Worm (Caenorhabditis elegans) whole organism, L4 larva: ENCODE data around the gene him-4.

Experiments
- F37D6.2 ChIP-seq: sonication (generic microtip); optimal IDR thresholded peaks from 2 replicates; lab custom pipeline; 2016; ENCODE audit warnings: mild to moderate bottlenecking, missing genetic modification characterization, missing compliant biosample characterization
- T20F7.1 ChIP-seq: fragments of 200-800 bp; sonication (Bioruptor generic); optimal IDR thresholded peaks from 2 replicates; lab custom pipeline; 2018; ENCODE audit warnings: mild to moderate bottlenecking, missing genetic modification characterization, missing compliant biosample characterization
- Y105C5A.15 ChIP-seq: fragments of 200-800 bp; sonication (Bioruptor generic); IDR thresholded peaks from 2 replicates; pipeline ENCODE4 v1.3.6; 2022; ENCODE audit warnings: missing genetic modification characterization, missing compliant biosample characterization
- ZK546.5 ChIP-seq, 2 experiments: sonication (generic microtip); optimal IDR thresholded peaks; 2 replicates each; lab custom pipeline; 2017; ENCODE audit warnings: missing biosample characterization in 2 of 2, missing genetic modification characterization in 2 of 2
- aha-1 ChIP-seq: fragments of 150-350 bp; peaks from one replicate; lab custom pipeline; 2014; ENCODE audit warnings: missing biosample characterization, missing genetic modification characterization
- attf-4 ChIP-seq: sonication (generic microtip); optimal IDR thresholded peaks from 3 replicates; lab custom pipeline; 2017; ENCODE audit warnings: missing biosample characterization, missing genetic modification characterization
- ceh-20 ChIP-seq: fragments of 200-800 bp; sonication (Bioruptor generic); IDR thresholded peaks from 2 replicates; pipeline ENCODE4 v1.3.6; 2022; ENCODE audit warnings: missing genetic modification reagents, missing genetic modification characterization, missing compliant biosample characterization
- ceh-28 ChIP-seq: fragments of 150-350 bp; optimal IDR thresholded peaks from 2 replicates; lab custom pipeline; 2014; ENCODE audit warnings: missing biosample characterization, missing genetic modification reagents, missing genetic modification characterization
- ceh-32 ChIP-seq: sonication (generic microtip); optimal IDR thresholded peaks from 2 replicates; lab custom pipeline; 2016; ENCODE audit warnings: mild to moderate bottlenecking, missing genetic modification characterization, missing compliant biosample characterization; ENCODE audit not compliant: poor library complexity
- ceh-62 ChIP-seq: sonication (generic microtip); optimal IDR thresholded peaks from 2 replicates; lab custom pipeline; 2017; ENCODE audit warnings: missing biosample characterization, missing genetic modification characterization
- daf-16 ChIP-seq, 3 experiments: sonication (generic microtip); optimal IDR thresholded peaks; 2 replicates each; lab custom pipeline; 2016 to 2017; ENCODE audit warnings: missing genetic modification characterization in 3 of 3, missing genetic modification reagents in 3 of 3, mild to moderate bottlenecking in 2 of 3, missing compliant biosample characterization in 2 of 3, missing biosample characterization in 1 of 3, moderate library complexity in 1 of 3
- daf-19 ChIP-seq: fragments of 200-800 bp; sonication (Bioruptor generic); conservative IDR thresholded peaks from 2 replicates; pipeline ENCODE4 v1.3.6; 2022; ENCODE audit warnings: missing genetic modification characterization, missing compliant biosample characterization
- dmd-6 ChIP-seq: fragments of 200-800 bp; sonication (Bioruptor generic); IDR thresholded peaks from 2 replicates; pipeline ENCODE4 v1.3.6; 2022; ENCODE audit warnings: missing genetic modification reagents, missing genetic modification characterization, missing compliant biosample characterization
- dmd-8 ChIP-seq: fragments of 200-800 bp; sonication (Bioruptor generic); IDR thresholded peaks from 2 replicates; pipeline ENCODE4 v1.3.6; 2022; ENCODE audit warnings: missing genetic modification characterization, missing compliant biosample characterization
- dmd-9 ChIP-seq: fragments of 200-800 bp; sonication (Bioruptor generic); IDR thresholded peaks from 2 replicates; pipeline ENCODE4 v1.3.6; 2022; ENCODE audit warnings: missing genetic modification reagents, missing genetic modification characterization, missing compliant biosample characterization
- dpl-1 ChIP-seq: fragments of 150-350 bp; optimal IDR thresholded peaks from 2 replicates; lab custom pipeline; 2014; ENCODE audit warnings: missing biosample characterization, missing genetic modification reagents, missing genetic modification characterization
- duxl-1 ChIP-seq: sonication (generic microtip); optimal IDR thresholded peaks from 2 replicates; lab custom pipeline; 2016; ENCODE audit warnings: mild to moderate bottlenecking, missing genetic modification characterization, moderate library complexity, missing compliant biosample characterization; ENCODE audit not compliant: poor library complexity
- dve-1 ChIP-seq: sonication (generic microtip); optimal IDR thresholded peaks from 2 replicates; lab custom pipeline; 2017; ENCODE audit warnings: antibody characterized with exemption, mild to moderate bottlenecking, missing genetic modification characterization, missing compliant biosample characterization; ENCODE audit not compliant: insufficient read depth
- fos-1 ChIP-seq: fragments of 150-350 bp; optimal IDR thresholded peaks from 2 replicates; lab custom pipeline; 2014; ENCODE audit warnings: missing biosample characterization, missing genetic modification characterization
- gei-8 ChIP-seq: fragments of 200-800 bp; sonication (Bioruptor generic); optimal IDR thresholded peaks from 2 replicates; lab custom pipeline; 2018; ENCODE audit warnings: mild to moderate bottlenecking, missing genetic modification characterization, missing compliant biosample characterization
- hlh-30 ChIP-seq: sonication (generic microtip); optimal IDR thresholded peaks from 2 replicates; lab custom pipeline; 2017; ENCODE audit warnings: antibody characterized with exemption, mild to moderate bottlenecking, missing genetic modification characterization, missing compliant biosample characterization; ENCODE audit not compliant: insufficient read depth
- hmg-1.1 ChIP-seq: fragments of 200-800 bp; sonication (Bioruptor generic); IDR thresholded peaks from 2 replicates; pipeline ENCODE4 v1.3.6; 2022; ENCODE audit warnings: missing genetic modification reagents, missing genetic modification characterization, missing compliant biosample characterization
- lin-1 ChIP-seq: fragments of 200-800 bp; sonication (Bioruptor generic); IDR thresholded peaks from 2 replicates; pipeline ENCODE4 v1.3.6; 2022; ENCODE audit warnings: missing genetic modification reagents, missing genetic modification characterization, missing compliant biosample characterization
- lin-29 ChIP-seq: fragments of 200-800 bp; sonication (Bioruptor generic); IDR thresholded peaks from 2 replicates; pipeline ENCODE4 v1.3.6; 2022; ENCODE audit warnings: missing genetic modification reagents, missing genetic modification characterization, missing compliant biosample characterization
- lir-3 ChIP-seq: sonication (generic microtip); optimal IDR thresholded peaks from 2 replicates; lab custom pipeline; 2016; ENCODE audit warnings: mild to moderate bottlenecking, missing genetic modification characterization, missing compliant biosample characterization
- madf-5 ChIP-seq, 2 experiments: fragments of 200-800 bp; sonication (Bioruptor generic); IDR thresholded peaks; 2 replicates each; pipeline ENCODE4 v1.3.6; 2022; ENCODE audit warnings: missing compliant biosample characterization in 2 of 2, missing genetic modification characterization in 2 of 2
- madf-9 ChIP-seq: fragments of 200-800 bp; sonication (Bioruptor generic); conservative IDR thresholded peaks from 2 replicates; pipeline ENCODE4 v1.3.6; 2022; ENCODE audit warnings: missing genetic modification reagents, missing genetic modification characterization, missing compliant biosample characterization
- mdl-1 ChIP-seq, 2 experiments: fragments of 150-350 bp in 1 of 2; sonication (generic microtip) in 1 of 2; optimal IDR thresholded peaks; 2 replicates each; lab custom pipeline; 2014 to 2017; ENCODE audit warnings: missing biosample characterization in 2 of 2, missing genetic modification characterization in 2 of 2
- mes-2 ChIP-seq: sonication (generic microtip); optimal IDR thresholded peaks from 2 replicates; lab custom pipeline; 2016; ENCODE audit warnings: missing genotype, mild to moderate bottlenecking, missing genetic modification characterization, missing compliant biosample characterization; ENCODE audit not compliant: poor library complexity, severe bottlenecking
- mxl-2 ChIP-seq: fragments of 200-800 bp; sonication (Bioruptor generic); conservative IDR thresholded peaks from 2 replicates; pipeline ENCODE4 v1.3.6; 2022; ENCODE audit warnings: missing genetic modification reagents, missing genetic modification characterization, missing compliant biosample characterization
- nhr-11 ChIP-seq: fragments of 150-350 bp; optimal IDR thresholded peaks from 2 replicates; lab custom pipeline; 2014; ENCODE audit warnings: missing biosample characterization, missing genetic modification characterization
- nhr-25 ChIP-seq: sonication (generic microtip); optimal IDR thresholded peaks from 2 replicates; lab custom pipeline; 2017; ENCODE audit warnings: missing genetic modification characterization, mild to moderate bottlenecking, missing compliant biosample characterization, antibody characterized with exemption, moderate library complexity, borderline replicate concordance; ENCODE audit not compliant: insufficient read depth
- nhr-28 ChIP-seq: fragments of 150-350 bp; optimal IDR thresholded peaks from 2 replicates; lab custom pipeline; 2014; ENCODE audit warnings: missing biosample characterization, missing genetic modification characterization
- nhr-42 ChIP-seq: fragments of 200-800 bp; sonication (Bioruptor generic); IDR thresholded peaks from 2 replicates; pipeline ENCODE4 v1.3.6; 2022; ENCODE audit warnings: missing genetic modification characterization, missing compliant biosample characterization
- nhr-6 ChIP-seq: fragments of 150-350 bp; optimal IDR thresholded peaks from 2 replicates; lab custom pipeline; 2014; ENCODE audit warnings: missing biosample characterization, missing genetic modification characterization
- php-3 ChIP-seq: fragments of 200-800 bp; sonication (Bioruptor generic); IDR thresholded peaks from 2 replicates; pipeline ENCODE4 v1.3.6; 2022; ENCODE audit warnings: missing genetic modification reagents, missing genetic modification characterization, missing compliant biosample characterization
- pqm-1 ChIP-seq: sonication (generic microtip); optimal IDR thresholded peaks from 2 replicates; lab custom pipeline; 2017; ENCODE audit warnings: missing biosample characterization, missing genetic modification characterization
- skn-1 ChIP-seq: fragments of 150-350 bp; optimal IDR thresholded peaks from 2 replicates; lab custom pipeline; 2014; ENCODE audit warnings: missing biosample characterization, missing genetic modification characterization
- spr-3 ChIP-seq: fragments of 200-800 bp; sonication (Bioruptor generic); optimal IDR thresholded peaks from 2 replicates; lab custom pipeline; 2018; ENCODE audit warnings: mild to moderate bottlenecking, missing genetic modification characterization, missing compliant biosample characterization
- unc-130 ChIP-seq: sonication (generic microtip); optimal IDR thresholded peaks from 2 replicates; lab custom pipeline; 2016; ENCODE audit warnings: missing genetic modification reagents, missing genetic modification characterization, missing compliant biosample characterization
- unc-39 ChIP-seq: sonication (generic microtip); optimal IDR thresholded peaks from 2 replicates; lab custom pipeline; 2017; ENCODE audit warnings: missing biosample characterization, missing genetic modification characterization
- unc-62 ChIP-seq, 3 experiments: fragments of 150-350 bp in 1 of 3; sonication (generic microtip); optimal IDR thresholded peaks in 2 of 3; peaks in 1 of 3; 1 replicate in 1 of 3; 2 replicates in 2 of 3; lab custom pipeline; 2014 to 2017; ENCODE audit warnings: missing biosample characterization in 3 of 3, missing genetic modification characterization in 3 of 3, missing genetic modification reagents in 3 of 3, missing genotype in 1 of 3
- vab-7 ChIP-seq: fragments of 200-800 bp; sonication (Bioruptor generic); IDR thresholded peaks from 2 replicates; pipeline ENCODE4 v1.3.6; 2022; ENCODE audit warnings: missing genetic modification reagents, missing genetic modification characterization, missing compliant biosample characterization
- zag-1 ChIP-seq: fragments of 150-350 bp; optimal IDR thresholded peaks from 2 replicates; lab custom pipeline; 2014; ENCODE audit warnings: missing biosample characterization, missing genetic modification characterization
- zfp-2 ChIP-seq: sonication (generic microtip); optimal IDR thresholded peaks from 2 replicates; lab custom pipeline; 2016; ENCODE audit warnings: mild to moderate bottlenecking, missing genetic modification characterization, missing compliant biosample characterization
- zip-2 ChIP-seq: fragments of 150-350 bp; optimal IDR thresholded peaks from 2 replicates; lab custom pipeline; 2014; ENCODE audit warnings: missing biosample characterization, missing genetic modification characterization
- ztf-11 ChIP-seq: fragments of 150-350 bp; optimal IDR thresholded peaks from 2 replicates; lab custom pipeline; 2014; ENCODE audit warnings: missing biosample characterization, missing genetic modification characterization
- ztf-7 ChIP-seq: fragments of 150-350 bp; optimal IDR thresholded peaks from 2 replicates; lab custom pipeline; 2014; ENCODE audit warnings: missing biosample characterization, missing genetic modification characterization

The him-4 gene

ce11 chrX:9680119-9680682 lies 37.2 kb upstream of the him-4 start, which contains the start of gene ifp-1:
ifp-1 (minus strand) TSS chrX:9680169.
- TF ChIP-seq dmd-6 (GFP tag; lab: Robert Waterston, UW) (peak; percentile 74), unc-62 (GFP tag; optimal IDR thresholded peaks at IDR 0.05 in 1 of 2; lab: Kevin White, UChicago) (peak in 1 of 2 experiments; percentile 73), unc-62 (tag; optimal IDR thresholded peaks at IDR 0.05; lab: Kevin White, UChicago) (no peak), hmg-1.1 (GFP tag; lab: Robert Waterston, UW) (no peak), pqm-1 (tag; lab: Kevin White, UChicago) (peak; percentile 92), php-3 (peak; percentile 79; the same call in 1 of the 2 replicates), daf-16 (GFP tag; optimal IDR thresholded peaks at IDR 0.05; lab: Kevin White, UChicago) (no peak), daf-16 (tag; optimal IDR thresholded peaks at IDR 0.05; lab: Kevin White, UChicago) (peak; percentile 65), nhr-28 (tag; lab: Kevin White, UChicago) (peak; percentile 49), hlh-30 (peak; percentile 48), daf-19 (no peak), dve-1 (tag; lab: Kevin White, UChicago) (peak; percentile 41), ztf-11 (tag; lab: Kevin White, UChicago) (no peak), aha-1 (peak; percentile 11)

ce11 chrX:9687264-9687663 lies 30.1 kb upstream of the him-4 start:
- TF ChIP-seq duxl-1 (tag; lab: Kevin White, UChicago) (no peak), fos-1 (tag; lab: Kevin White, UChicago) (no peak), pqm-1 (tag; lab: Kevin White, UChicago) (peak; percentile 61), unc-39 (no peak), nhr-25 (tag; lab: Kevin White, UChicago) (no peak), T20F7.1 (GFP tag; lab: Kevin White, UChicago) (no peak), nhr-42 (no peak), dmd-9 (GFP tag; lab: Robert Waterston, UW) (no peak), ztf-7 (no peak), mes-2 (tag; lab: Kevin White, UChicago) (no peak), F37D6.2 (no peak), php-3 (peak; percentile 98), nhr-28 (tag; lab: Kevin White, UChicago) (peak; percentile 57), skn-1 (tag; lab: Kevin White, UChicago) (no peak), ceh-62 (tag; lab: Kevin White, UChicago) (no peak), dpl-1 (no peak), lir-3 (tag; lab: Kevin White, UChicago) (no peak), nhr-6 (tag; lab: Kevin White, UChicago) (no peak), zip-2 (tag; lab: Kevin White, UChicago) (no peak), attf-4 (tag; lab: Kevin White, UChicago) (no peak), madf-5 (GFP tag; IDR thresholded peaks at IDR 0.05; lab: Robert Waterston, UW) (no peak), gei-8 (GFP tag; lab: Kevin White, UChicago) (no peak), unc-130 (GFP tag; lab: Kevin White, UChicago) (no peak), nhr-11 (tag; lab: Kevin White, UChicago) (no peak), mdl-1 (tag; optimal IDR thresholded peaks at IDR 0.05; lab: Kevin White, UChicago) (no peak), Y105C5A.15 (GFP tag; lab: Robert Waterston, UW) (no peak), ceh-28 (tag; lab: Kevin White, UChicago) (no peak), spr-3 (GFP tag; lab: Kevin White, UChicago) (no peak), ceh-32 (tag; lab: Kevin White, UChicago) (no peak), ceh-20 (GFP tag; lab: Robert Waterston, UW) (0 out of 2 replicates have a peak, but pooled peaks have one; percentile 27), zag-1 (tag; lab: Kevin White, UChicago) (no peak), madf-9 (no peak), lin-29 (GFP tag; lab: Robert Waterston, UW) (no peak), mxl-2 (GFP tag; lab: Robert Waterston, UW) (no peak), daf-16 (GFP tag; optimal IDR thresholded peaks at IDR 0.05; lab: Kevin White, UChicago) (no peak), daf-16 (tag; optimal IDR thresholded peaks at IDR 0.05; lab: Kevin White, UChicago) (peak; percentile 83), ZK546.5 (tag; optimal IDR thresholded peaks at IDR 0.05; lab: Kevin White, UChicago) (no peak), lin-1 (GFP tag; lab: Robert Waterston, UW) (no peak), dmd-8 (no peak), vab-7 (GFP tag; lab: Robert Waterston, UW) (no peak), zfp-2 (tag; lab: Kevin White, UChicago) (no peak)
